Fruit fly (Drosophila melanogaster) whole organism, embryonic: ENCODE results near the gene CG42237.

Source experiments
- Atf-2 ChIP-seq: fragments of 200-800 bp; sonication (Bioruptor generic); optimal IDR thresholded peaks from 2 replicates; lab custom pipeline; 2016; ENCODE audit warnings: missing biosample characterization, missing genetic modification characterization
- Bgb ChIP-seq: fragments of 200-800 bp; sonication (Bioruptor generic); IDR thresholded peaks from 2 replicates; pipeline ENCODE4 v1.3.6; 2022; ENCODE audit warnings: missing biosample characterization, missing genetic modification characterization; ENCODE audit not compliant: partially characterized antibody
- Bteb2 ChIP-seq: fragments of 200-800 bp; sonication (Bioruptor generic); optimal IDR thresholded peaks from 2 replicates; lab custom pipeline; 2016; ENCODE audit warnings: missing biosample characterization, missing genetic modification characterization
- CG10209 ChIP-seq: fragments of 200-800 bp; sonication (Bioruptor generic); optimal IDR thresholded peaks from 3 replicates; lab custom pipeline; 2017; ENCODE audit warnings: missing biosample characterization, mild to moderate bottlenecking, missing genetic modification characterization, missing genetic modification reagents
- CG10431 ChIP-seq: fragments of 200-800 bp; sonication (Bioruptor generic); optimal IDR thresholded peaks from 3 replicates; lab custom pipeline; 2018; ENCODE audit warnings: missing biosample characterization, mild to moderate bottlenecking, missing genetic modification characterization
- CG1603 ChIP-seq: fragments of 200-800 bp; sonication (Bioruptor generic); optimal IDR thresholded peaks from 2 replicates; lab custom pipeline; 2019; ENCODE audit warnings: missing biosample characterization, mild to moderate bottlenecking, missing genetic modification characterization, moderate library complexity
- CG17186 ChIP-seq: fragments of 200-800 bp; sonication (Bioruptor generic); optimal IDR thresholded peaks from 3 replicates; lab custom pipeline; 2017; ENCODE audit warnings: missing biosample characterization, missing genetic modification reagents, missing genetic modification characterization
- CG17359 ChIP-seq: fragments of 200-800 bp; sonication (Bioruptor generic); optimal IDR thresholded peaks from 3 replicates; lab custom pipeline; 2018; ENCODE audit warnings: missing biosample characterization, mild to moderate bottlenecking, missing genetic modification characterization, moderate library complexity
- CG1832 ChIP-seq: fragments of 200-800 bp; sonication (Bioruptor generic); optimal IDR thresholded peaks from 2 replicates; lab custom pipeline; 2017; ENCODE audit warnings: missing biosample characterization, mild to moderate bottlenecking, missing genetic modification characterization, inconsistent platforms
- CG2875 ChIP-seq: fragments of 200-800 bp; sonication (Bioruptor generic); optimal IDR thresholded peaks from 2 replicates; lab custom pipeline; 2017; ENCODE audit warnings: missing biosample characterization, mild to moderate bottlenecking, missing genetic modification characterization, missing genetic modification reagents
- CG33213 ChIP-seq: fragments of 200-800 bp; sonication (Bioruptor generic); optimal IDR thresholded peaks from 3 replicates; lab custom pipeline; 2016; ENCODE audit warnings: missing biosample characterization, missing genetic modification characterization
- CG33557 ChIP-seq: fragments of 200-800 bp; sonication (Bioruptor generic); optimal IDR thresholded peaks from 2 replicates; lab custom pipeline; 2019; ENCODE audit warnings: missing biosample characterization, mild to moderate bottlenecking, missing genetic modification characterization, moderate library complexity
- CG3838 ChIP-seq: fragments of 200-800 bp; sonication (Bioruptor generic); optimal IDR thresholded peaks from 3 replicates; lab custom pipeline; 2016; ENCODE audit warnings: missing biosample characterization, missing genetic modification characterization
- CG4854 ChIP-seq: fragments of 200-800 bp; sonication (Bioruptor generic); optimal IDR thresholded peaks from 2 replicates; lab custom pipeline; 2016; ENCODE audit warnings: missing biosample characterization, missing genetic modification characterization, inconsistent platforms
- CG5180 ChIP-seq: fragments of 200-800 bp; sonication (Bioruptor generic); optimal IDR thresholded peaks from 3 replicates; lab custom pipeline; 2017; ENCODE audit warnings: missing biosample characterization, missing genetic modification characterization, mild to moderate bottlenecking, moderate library complexity, missing genetic modification reagents
- CG6175 ChIP-seq: fragments of 200-800 bp; sonication (Bioruptor generic); IDR thresholded peaks from 3 replicates; pipeline ENCODE4 v1.3.6; 2022; ENCODE audit warnings: missing biosample characterization, missing genetic modification characterization
- CG6689 ChIP-seq: fragments of 200-800 bp; sonication (Bioruptor generic); IDR thresholded peaks from 2 replicates; pipeline ENCODE4 v1.3.6; 2022; ENCODE audit warnings: missing biosample characterization, missing genetic modification characterization
- CG8924 ChIP-seq: fragments of 200-800 bp; optimal IDR thresholded peaks from 3 replicates; lab custom pipeline; 2019; ENCODE audit warnings: missing biosample characterization, mild to moderate bottlenecking, missing genetic modification characterization, moderate library complexity
- CG9817 ChIP-seq: fragments of 200-800 bp; sonication (Bioruptor generic); optimal IDR thresholded peaks from 2 replicates; lab custom pipeline; 2018; ENCODE audit warnings: missing biosample characterization, mild to moderate bottlenecking, missing genetic modification characterization, moderate library complexity
- CHES-1-like ChIP-seq: fragments of 200-800 bp; sonication (Bioruptor generic); optimal IDR thresholded peaks from 2 replicates; lab custom pipeline; 2016; ENCODE audit warnings: missing biosample characterization, missing genetic modification characterization
- Camta ChIP-seq: fragments of 200-800 bp; sonication (Bioruptor generic); optimal IDR thresholded peaks from 2 replicates; lab custom pipeline; 2016; ENCODE audit warnings: missing biosample characterization, missing genetic modification characterization
- D19A ChIP-seq: fragments of 200-800 bp; optimal IDR thresholded peaks from 3 replicates; lab custom pipeline; 2019; ENCODE audit warnings: missing biosample characterization, mild to moderate bottlenecking, missing genetic modification characterization, moderate library complexity
- Dad ChIP-seq: fragments of 200-800 bp; sonication (Bioruptor generic); optimal IDR thresholded peaks from 3 replicates; lab custom pipeline; 2016; ENCODE audit warnings: missing biosample characterization, missing genetic modification characterization
- E2f2 ChIP-seq: fragments of 200-800 bp; sonication (Bioruptor generic); IDR thresholded peaks from 2 replicates; pipeline ENCODE4 v1.3.6; 2022; ENCODE audit warnings: missing biosample characterization, missing genetic modification characterization
- Ets65A ChIP-seq: fragments of 200-800 bp; sonication (Bioruptor generic); peaks from one replicate; lab custom pipeline; 2016; ENCODE audit warnings: missing biosample characterization, missing genetic modification characterization
- Hr78 ChIP-seq, 2 experiments: fragments of 200-800 bp in 1 of 2; fragments of >200 bp in 1 of 2; sonication (Bioruptor generic) in 1 of 2; optimal IDR thresholded peaks; 2 replicates each; lab custom pipeline; 2017 to 2019; ENCODE audit warnings: missing biosample characterization in 2 of 2, missing genetic modification characterization in 2 of 2, mild to moderate bottlenecking in 1 of 2, moderate library complexity in 1 of 2
- Lim3 ChIP-seq: fragments of 200-800 bp; sonication (Bioruptor generic); IDR thresholded peaks from 2 replicates; pipeline ENCODE4 v1.3.6; 2022; ENCODE audit warnings: missing biosample characterization, missing genetic modification characterization
- Lpt ChIP-seq: fragments of >200 bp; optimal IDR thresholded peaks from 2 replicates; lab custom pipeline; 2018; ENCODE audit warnings: missing biosample characterization, missing genetic modification characterization
- NFAT ChIP-seq: fragments of 200-800 bp; sonication (Bioruptor generic); IDR thresholded peaks from 2 replicates; pipeline ENCODE4 v1.3.6; 2022; ENCODE audit warnings: missing biosample characterization, missing genetic modification characterization
- NfI ChIP-seq: fragments of 200-800 bp; sonication (Bioruptor generic); optimal IDR thresholded peaks from 3 replicates; lab custom pipeline; 2018; ENCODE audit warnings: missing biosample characterization, mild to moderate bottlenecking, missing genetic modification characterization, moderate library complexity
- Sox100B ChIP-seq: fragments of 200-800 bp; sonication (Bioruptor generic); optimal IDR thresholded peaks from 3 replicates; lab custom pipeline; 2018; ENCODE audit warnings: missing biosample characterization, mild to moderate bottlenecking, missing genetic modification characterization
- Sox102F ChIP-seq: fragments of 200-800 bp; sonication (Bioruptor generic); optimal IDR thresholded peaks from 2 replicates; lab custom pipeline; 2018; ENCODE audit warnings: missing biosample characterization, mild to moderate bottlenecking, missing genetic modification characterization, moderate library complexity
- Ssrp ChIP-seq: fragments of 200-800 bp; sonication (Bioruptor generic); optimal IDR thresholded peaks from 2 replicates; lab custom pipeline; 2018; ENCODE audit warnings: missing biosample characterization, mild to moderate bottlenecking, missing genetic modification characterization, moderate library complexity
- amos ChIP-seq: fragments of 200-800 bp; sonication (Bioruptor generic); IDR thresholded peaks from 2 replicates; pipeline ENCODE4 v1.3.6; 2022; ENCODE audit warnings: missing biosample characterization, missing genetic modification characterization; ENCODE audit not compliant: partially characterized antibody
- az2 ChIP-seq: fragments of 200-800 bp; sonication (Bioruptor generic); optimal IDR thresholded peaks from 3 replicates; lab custom pipeline; 2016; ENCODE audit warnings: missing biosample characterization, missing genetic modification characterization
- cad ChIP-seq: fragments of >200 bp; optimal IDR thresholded peaks from 2 replicates; lab custom pipeline; 2017; ENCODE audit warnings: missing biosample characterization, missing genetic modification characterization
- caup ChIP-seq: fragments of 200-800 bp; sonication (Bioruptor generic); optimal IDR thresholded peaks from 3 replicates; lab custom pipeline; 2017; ENCODE audit warnings: missing biosample characterization, mild to moderate bottlenecking, missing genetic modification characterization, moderate library complexity; ENCODE audit not compliant: severe bottlenecking
- chn ChIP-seq: fragments of 200-800 bp; sonication (Bioruptor generic); optimal IDR thresholded peaks from 2 replicates; lab custom pipeline; 2016; ENCODE audit warnings: missing biosample characterization, missing genetic modification characterization
- corto ChIP-seq: fragments of 200-800 bp; sonication (Bioruptor generic); optimal IDR thresholded peaks from 2 replicates; lab custom pipeline; 2016; ENCODE audit warnings: missing biosample characterization, mild to moderate bottlenecking, missing genetic modification characterization, moderate library complexity
- en ChIP-seq: fragments of 200-800 bp; sonication (Bioruptor generic); optimal IDR thresholded peaks from 2 replicates; lab custom pipeline; 2016; ENCODE audit warnings: missing biosample characterization, missing genetic modification characterization
- gcm2 ChIP-seq: fragments of 200-800 bp; sonication (Bioruptor generic); optimal IDR thresholded peaks from 2 replicates; lab custom pipeline; 2016; ENCODE audit warnings: missing biosample characterization, missing genetic modification characterization
- gsb-n ChIP-seq: fragments of 200-800 bp; sonication (Bioruptor generic); optimal IDR thresholded peaks from 3 replicates; lab custom pipeline; 2018; ENCODE audit warnings: missing biosample characterization, mild to moderate bottlenecking, missing genetic modification characterization
- h ChIP-seq: fragments of >200 bp; optimal IDR thresholded peaks from 2 replicates; lab custom pipeline; 2017
- jigr1 ChIP-seq: fragments of 200-800 bp; sonication (Bioruptor generic); IDR thresholded peaks from 3 replicates; pipeline ENCODE4 v1.3.6; 2022; ENCODE audit warnings: missing biosample characterization, missing genetic modification characterization
- lilli ChIP-seq: fragments of 200-800 bp; sonication (Bioruptor generic); optimal IDR thresholded peaks from 3 replicates; lab custom pipeline; 2016; ENCODE audit warnings: missing biosample characterization, missing genetic modification characterization
- org-1 ChIP-seq: fragments of 200-800 bp; sonication (Bioruptor generic); optimal IDR thresholded peaks from 2 replicates; lab custom pipeline; 2017; ENCODE audit warnings: missing biosample characterization, missing genetic modification characterization
- p53 ChIP-seq: fragments of 200-800 bp; sonication (Bioruptor generic); optimal IDR thresholded peaks from 2 replicates; lab custom pipeline; 2016; ENCODE audit warnings: missing biosample characterization, missing genetic modification characterization
- sqz ChIP-seq: fragments of 200-800 bp; sonication (Bioruptor generic); optimal IDR thresholded peaks from 3 replicates; lab custom pipeline; 2018; ENCODE audit warnings: missing biosample characterization, mild to moderate bottlenecking, missing genetic modification characterization
- zfh1 ChIP-seq: fragments of 200-800 bp; sonication (Bioruptor generic); IDR thresholded peaks from 3 replicates; pipeline ENCODE4 v1.3.6; 2022; ENCODE audit warnings: missing biosample characterization, missing genetic modification characterization

Gene CG42237

DNA sequence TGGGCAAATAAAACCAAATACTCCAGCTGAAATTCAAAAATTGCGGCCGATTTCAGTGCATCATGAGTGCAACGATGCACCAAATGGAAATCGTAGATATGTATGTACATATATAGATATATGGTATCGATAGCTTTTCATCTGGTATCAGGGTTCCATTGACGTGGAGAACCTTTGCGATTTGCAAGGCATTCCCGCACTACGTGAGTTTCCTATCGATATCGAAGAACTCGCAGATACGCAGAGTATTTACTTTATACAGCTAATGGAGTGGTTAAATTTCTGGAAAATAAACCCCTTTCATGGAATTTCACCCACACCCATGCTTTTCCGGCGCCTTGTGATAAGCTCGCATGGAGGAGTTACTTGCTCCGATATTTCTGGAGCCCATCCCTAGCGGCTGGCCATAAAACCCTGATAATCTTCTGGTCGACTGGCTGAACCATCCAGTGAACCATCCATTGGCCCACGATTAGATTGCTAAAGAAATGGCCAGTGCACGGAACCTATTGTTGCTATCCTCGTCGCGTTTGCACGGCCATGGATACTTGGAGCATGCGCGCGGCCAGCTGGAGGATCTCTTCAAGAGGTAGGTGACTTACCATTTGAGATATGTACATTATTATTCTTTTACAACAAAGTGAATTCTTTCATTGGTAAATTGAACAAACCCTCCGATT lies 20.7 kb upstream of the CG42237 start, which contains the start of gene CG2200 (continued):
- TF ChIP-seq Sox100B (GFP tag; lab: Kevin White, UChicago) = peak; percentile 0
- TF ChIP-seq gsb-n (tag; lab: Kevin White, UChicago) = no peak
- TF ChIP-seq CG1832 (GFP tag; lab: Kevin White, UChicago) = no peak
- TF ChIP-seq caup (GFP tag; lab: Kevin White, UChicago) = no peak
- no peak for TF ChIP-seq chn (GFP tag; lab: Kevin White, UChicago)
- peak; percentile 62 for TF ChIP-seq CG1603
- no peak for TF ChIP-seq Atf-2
- no peak for TF ChIP-seq Camta
- no peak for TF ChIP-seq CG17186 (GFP tag; lab: Kevin White, UChicago)
- TF ChIP-seq CG3838 = no peak
- no peak; the same call in 1 of the 2 replicates for TF ChIP-seq CG6689 (GFP tag; lab: Robert Waterston, UW)
- no peak for TF ChIP-seq CG2875 (GFP tag; lab: Kevin White, UChicago)
- TF ChIP-seq p53 (GFP tag; lab: Kevin White, UChicago) = no peak
- no peak for TF ChIP-seq az2 (GFP tag; lab: Kevin White, UChicago)
- TF ChIP-seq Hr78 (GFP tag; optimal IDR thresholded peaks at IDR 0.05; lab: Kevin White, UChicago) = no peak
- peak; percentile 33; the same call in 1 of the 2 replicates for TF ChIP-seq NFAT (GFP tag; lab: Robert Waterston, UW)
- peak; percentile 76 for TF ChIP-seq amos
- TF ChIP-seq sqz (GFP tag; lab: Kevin White, UChicago) = no peak
- no peak for TF ChIP-seq CG10431 (GFP tag; lab: Kevin White, UChicago)
- peak; percentile 13 for TF ChIP-seq cad (GFP tag; lab: Kevin White, UChicago)
- TF ChIP-seq D19A (tag; lab: Kevin White, UChicago) = peak; percentile 19
- no peak for TF ChIP-seq en (GFP tag; lab: Kevin White, UChicago)
- TF ChIP-seq Bteb2 = no peak
- peak; percentile 8 for TF ChIP-seq CG8924 (tag; lab: Kevin White, UChicago)
- TF ChIP-seq lilli = peak; percentile 68
- TF ChIP-seq Lpt (GFP tag; lab: Kevin White, UChicago) = no peak
- TF ChIP-seq CG10209 (GFP tag; lab: Kevin White, UChicago) = no peak
- no peak for TF ChIP-seq Lim3 (GFP tag; lab: Robert Waterston, UW)
- TF ChIP-seq gcm2 (GFP tag; lab: Kevin White, UChicago) = no peak
- no peak for TF ChIP-seq CG6175 (GFP tag; lab: Robert Waterston, UW)
- no peak for TF ChIP-seq jigr1
- no peak for TF ChIP-seq h (lab: Kevin White, UChicago)
- peak; percentile 83 for TF ChIP-seq Bgb (GFP tag; lab: Robert Waterston, UW)
- peak; percentile 35 for TF ChIP-seq CHES-1-like (GFP tag; lab: Kevin White, UChicago)
- peak; percentile 13 for TF ChIP-seq CG33213 (GFP tag; lab: Kevin White, UChicago)
- no peak for TF ChIP-seq org-1 (GFP tag; lab: Kevin White, UChicago)
- no peak for TF ChIP-seq CG5180 (GFP tag; lab: Kevin White, UChicago)
- TF ChIP-seq Ssrp (tag; lab: Kevin White, UChicago) = no peak
- TF ChIP-seq Ets65A (GFP tag; lab: Kevin White, UChicago) = no peak
- peak; percentile 9 for TF ChIP-seq CG4854 (GFP tag; lab: Kevin White, UChicago)
- peak; percentile 3 for TF ChIP-seq CG9817 (tag; lab: Kevin White, UChicago)
- TF ChIP-seq Sox102F (GFP tag; lab: Kevin White, UChicago) = peak; percentile 31
- TF ChIP-seq zfh1 = peak; percentile 52; the same call in 2 of the 3 replicates
- no peak for TF ChIP-seq corto (GFP tag; lab: Kevin White, UChicago)
- TF ChIP-seq E2f2 (GFP tag; lab: Robert Waterston, UW) = peak; percentile 73
- TF ChIP-seq CG17359 (tag; lab: Kevin White, UChicago) = peak; percentile 23
- TF ChIP-seq Dad = peak; percentile 17
- no peak for TF ChIP-seq CG33557
- TF ChIP-seq NfI (GFP tag; lab: Kevin White, UChicago) = peak; percentile 12
